Fruit fly (Drosophila melanogaster): Measurements from ENCODE around the gene qless.

DNA sequence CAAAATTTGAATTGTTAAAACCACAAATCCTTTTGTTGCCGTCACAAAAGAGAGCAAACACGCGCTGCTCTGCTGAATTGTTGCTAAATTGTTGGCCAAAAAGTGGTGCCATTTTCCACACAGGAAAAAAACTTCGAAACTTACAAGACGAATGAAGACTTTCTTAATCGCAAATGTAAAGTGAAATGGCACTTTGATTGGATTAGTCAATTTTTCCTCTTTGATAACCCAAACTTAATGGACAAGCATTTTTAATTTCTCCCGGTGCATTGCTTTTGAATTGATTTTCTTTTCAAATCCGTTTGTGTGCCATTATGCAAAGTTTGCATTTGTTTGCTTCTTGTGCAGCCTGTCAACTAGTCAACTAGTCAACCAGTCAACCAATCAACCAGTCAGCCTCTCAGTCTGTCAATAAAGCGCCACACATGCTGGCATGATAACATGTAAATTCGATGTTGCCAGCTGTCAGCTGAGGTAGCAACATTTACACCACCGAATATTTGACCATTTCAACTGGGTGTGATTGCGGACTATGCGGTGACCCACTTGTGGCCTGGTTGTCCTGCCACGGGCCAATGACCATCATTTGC is 9.2 kb downstream of the qless start:
- TF ChIP-seq CG6854 (GFP tag; optimal IDR thresholded peaks at IDR 0.05) (no peak), net (GFP tag; optimal IDR thresholded peaks at IDR 0.05) (peak; percentile 34), CG6792 (GFP tag; optimal IDR thresholded peaks at IDR 0.05) (no peak), Met (GFP tag; optimal IDR thresholded peaks at IDR 0.05) (no peak), CG8632 (GFP tag; optimal IDR thresholded peaks at IDR 0.05) (no peak), CG11294 (GFP tag; IDR thresholded peaks at IDR 0.05) (0 out of 2 replicates have a peak, but pooled peaks have one; percentile 6), ss (GFP tag; optimal IDR thresholded peaks at IDR 0.05) (no peak)
